Worm (Caenorhabditis elegans) whole organism, young adult: ENCODE results near the gene sru-39.

ENCODE experiments used
- ceh-27 ChIP-seq: fragments of 200-800 bp; sonication (Bioruptor generic); optimal IDR thresholded peaks from 2 replicates; lab custom pipeline; 2018; ENCODE audit warnings: mild to moderate bottlenecking, missing genetic modification characterization, moderate library complexity, missing compliant biosample characterization
- snpc-4 ChIP-seq, 5 experiments: fragments of 150-350 bp in 1 of 5; sonication (generic microtip) in 4 of 5; optimal IDR thresholded peaks; 2 replicates each; lab custom pipeline; 2014 to 2018; ENCODE audit warnings: missing genetic modification characterization in 5 of 5, missing biosample characterization in 3 of 5, antibody characterized with exemption in 2 of 5, mild to moderate bottlenecking in 2 of 5, missing compliant biosample characterization in 2 of 5, missing genotype in 2 of 5, moderate library complexity in 2 of 5, missing genetic modification reagents in 1 of 5

- TF ChIP-seq ceh-27 (GFP tag; lab: Kevin White, UChicago) (no peak), snpc-4 (GFP tag; optimal IDR thresholded peaks at IDR 0.05; lab: Kevin White, UChicago) (no peak), snpc-4 (tag; optimal IDR thresholded peaks at IDR 0.05; lab: Kevin White, UChicago) (no peak)
Measured at ce11 chrV:9811154-9811553, 7.9 kb downstream of the sru-39 start, which contains the start of gene sru-29.
